Fruit fly (Drosophila melanogaster): ENCODE data around the gene CG4666.

Gene CG4666

dm6 chrX:6074845-6075244 is 2.7 kb downstream of the CG4666 start, which contains the start of gene Tsp5D (continued):
- TF ChIP-seq grau (tag; optimal IDR thresholded peaks at IDR 0.05) (peak; percentile 88), CG31365 (tag; optimal IDR thresholded peaks at IDR 0.05) (peak; percentile 74), Sox100B (GFP tag; optimal IDR thresholded peaks at IDR 0.05) (peak; percentile 92), kni (GFP tag; optimal IDR thresholded peaks at IDR 0.05) (peak; percentile 78), ro (GFP tag; IDR thresholded peaks at IDR 0.05) (peak; percentile 90), CG1832 (GFP tag; optimal IDR thresholded peaks at IDR 0.05) (no peak), CG2202 (tag; optimal IDR thresholded peaks at IDR 0.05) (peak; percentile 78), Mad (GFP tag; optimal IDR thresholded peaks at IDR 0.05) (peak; percentile 37), CG10565 (GFP tag; optimal IDR thresholded peaks at IDR 0.05) (peak; percentile 47), Kr (GFP tag; optimal IDR thresholded peaks at IDR 0.05) (no peak), CG4404 (GFP tag; IDR thresholded peaks at IDR 0.05) (peak; percentile 75), dmrt11E (tag; optimal IDR thresholded peaks at IDR 0.05) (peak; percentile 76), CG11247 (GFP tag; IDR thresholded peaks at IDR 0.05) (peak; percentile 87), ara (GFP tag; IDR thresholded peaks at IDR 0.05) (peak; percentile 96), Deaf1 (tag; optimal IDR thresholded peaks at IDR 0.05) (peak; percentile 98), Optix (GFP tag; IDR thresholded peaks at IDR 0.05) (peak; percentile 95), Meics (GFP tag; optimal IDR thresholded peaks at IDR 0.05) (peak; percentile 83), chm (GFP tag; IDR thresholded peaks at IDR 0.05) (peak; percentile 93; the same call in 1 of the 2 replicates), br (optimal IDR thresholded peaks at IDR 0.05) (no peak), Max (GFP tag; optimal IDR thresholded peaks at IDR 0.05) (peak; percentile 79), CG12942 (GFP tag; optimal IDR thresholded peaks at IDR 0.05) (peak; percentile 83), Mes4 (GFP tag; optimal IDR thresholded peaks at IDR 0.05) (no peak), CG1024 (GFP tag; IDR thresholded peaks at IDR 0.05) (peak; percentile 94), jumu (GFP tag; optimal IDR thresholded peaks at IDR 0.05) (no peak), CG17829 (tag; optimal IDR thresholded peaks at IDR 0.05) (peak; percentile 93), CG17612 (GFP tag; IDR thresholded peaks at IDR 0.05) (peak; percentile 77), gem (tag; optimal IDR thresholded peaks at IDR 0.05) (peak; percentile 95), sens-2 (GFP tag; IDR thresholded peaks at IDR 0.05) (peak; percentile 91), D19B (GFP tag; optimal IDR thresholded peaks at IDR 0.05) (peak; percentile 56), Hmr (GFP tag; optimal IDR thresholded peaks at IDR 0.05) (peak; percentile 81), CG10979 (tag; optimal IDR thresholded peaks at IDR 0.05) (peak; percentile 95), sens (GFP tag) (peak; percentile 89), tin (GFP tag; optimal IDR thresholded peaks at IDR 0.05) (peak; percentile 88), fu2 (GFP tag; optimal IDR thresholded peaks at IDR 0.05) (no peak), Xrp1 (GFP tag; IDR thresholded peaks at IDR 0.05) (peak; percentile 96), Ets65A (GFP tag) (peak; percentile 94), dan (GFP tag; IDR thresholded peaks at IDR 0.05) (peak; percentile 50; the same call in 1 of the 2 replicates), CG3838 (GFP tag; optimal IDR thresholded peaks at IDR 0.05) (no peak), CG8944 (GFP tag; optimal IDR thresholded peaks at IDR 0.05) (peak; percentile 21), btn (GFP tag; optimal IDR thresholded peaks at IDR 0.05) (no peak), HLH3B (GFP tag; IDR thresholded peaks at IDR 0.05) (peak; percentile 98), ewg (GFP tag; optimal IDR thresholded peaks at IDR 0.05) (peak; percentile 89), CG17186 (GFP tag; optimal IDR thresholded peaks at IDR 0.05) (peak; percentile 70), Myb (GFP tag; optimal IDR thresholded peaks at IDR 0.05) (no peak), al (GFP tag; IDR thresholded peaks at IDR 0.05) (peak; percentile 59), CoRest (tag; optimal IDR thresholded peaks at IDR 0.05) (peak; percentile 92), Spps (tag; optimal IDR thresholded peaks at IDR 0.05) (peak; percentile 78), pros (GFP tag; optimal IDR thresholded peaks at IDR 0.05) (no peak), E2f2 (GFP tag; IDR thresholded peaks at IDR 0.05) (peak; percentile 78), MBD-R2 (GFP tag; IDR thresholded peaks at IDR 0.05) (peak; percentile 63), trem (tag; optimal IDR thresholded peaks at IDR 0.05) (peak; percentile 89), CG7556 (GFP tag; optimal IDR thresholded peaks at IDR 0.05) (peak; percentile 90)
